Fruit fly (Drosophila melanogaster) whole organism, embryonic: ENCODE measurements around the gene Cyp12a4.
A peak's percentile ranks its signal among the peaks of the same experiment; 100 is the strongest.

ENCODE experiments used
- Abd-B ChIP-seq: fragments of 200-800 bp; sonication (Bioruptor generic); optimal IDR thresholded peaks from 2 replicates; lab custom pipeline; 2018; ENCODE audit warnings: missing biosample characterization, mild to moderate bottlenecking, missing genetic modification characterization, moderate library complexity
- CG11456 ChIP-seq: fragments of 200-800 bp; sonication (Bioruptor generic); IDR thresholded peaks from 3 replicates; pipeline ENCODE4 v1.3.6; 2022; ENCODE audit warnings: missing biosample characterization, missing genetic modification characterization
- CG11560 ChIP-seq: fragments of 200-800 bp; sonication (Bioruptor generic); IDR thresholded peaks from 3 replicates; pipeline ENCODE4 v1.3.6; 2022; ENCODE audit warnings: missing biosample characterization, missing genetic modification characterization
- CG12155 ChIP-seq: fragments of 200-800 bp; sonication (Bioruptor generic); optimal IDR thresholded peaks from 3 replicates; lab custom pipeline; 2016; ENCODE audit warnings: missing biosample characterization, missing genetic modification characterization
- CG12744 ChIP-seq: fragments of 200-800 bp; sonication (Bioruptor generic); optimal IDR thresholded peaks from 2 replicates; lab custom pipeline; 2016; ENCODE audit warnings: missing biosample characterization, missing genetic modification characterization
- CG14667 ChIP-seq: fragments of 200-800 bp; sonication (Bioruptor generic); IDR thresholded peaks from 2 replicates; pipeline ENCODE4 v1.3.6; 2022; ENCODE audit warnings: missing biosample characterization, missing genetic modification characterization
- CG1529 ChIP-seq: fragments of 200-800 bp; sonication (Bioruptor generic); optimal IDR thresholded peaks from 3 replicates; lab custom pipeline; 2018; ENCODE audit warnings: missing biosample characterization, missing genetic modification characterization
- CG17385 ChIP-seq: fragments of 200-800 bp; sonication (Bioruptor generic); optimal IDR thresholded peaks from 3 replicates; lab custom pipeline; 2018; ENCODE audit warnings: missing biosample characterization, mild to moderate bottlenecking, missing genetic modification characterization
- CG17568 ChIP-seq: fragments of 200-800 bp; sonication (Bioruptor generic); optimal IDR thresholded peaks from 2 replicates; lab custom pipeline; 2018; ENCODE audit warnings: missing biosample characterization, mild to moderate bottlenecking, missing genetic modification characterization, moderate library complexity
- CG17829 ChIP-seq: fragments of 200-800 bp; optimal IDR thresholded peaks from 2 replicates; lab custom pipeline; 2019; ENCODE audit warnings: missing biosample characterization, mild to moderate bottlenecking, missing genetic modification characterization, moderate library complexity
- CG1792 ChIP-seq: fragments of 200-800 bp; sonication (Bioruptor generic); optimal IDR thresholded peaks from 2 replicates; lab custom pipeline; 2016; ENCODE audit warnings: missing biosample characterization, missing genetic modification characterization
- CG33213 ChIP-seq: fragments of 200-800 bp; sonication (Bioruptor generic); optimal IDR thresholded peaks from 3 replicates; lab custom pipeline; 2016; ENCODE audit warnings: missing biosample characterization, missing genetic modification characterization
- CG4617 ChIP-seq: fragments of 200-800 bp; sonication (Bioruptor generic); optimal IDR thresholded peaks from 3 replicates; lab custom pipeline; 2016; ENCODE audit warnings: missing biosample characterization, missing genetic modification characterization, borderline replicate concordance
- CG6683 ChIP-seq: fragments of 200-800 bp; sonication (Bioruptor generic); optimal IDR thresholded peaks from 2 replicates; lab custom pipeline; 2017; ENCODE audit warnings: missing biosample characterization, mild to moderate bottlenecking, missing genetic modification characterization, missing genetic modification reagents
- CG7987 ChIP-seq: fragments of 200-800 bp; sonication (Bioruptor generic); optimal IDR thresholded peaks from 2 replicates; lab custom pipeline; 2018; ENCODE audit warnings: missing biosample characterization, mild to moderate bottlenecking, missing genetic modification characterization, moderate library complexity
- CG9215 ChIP-seq: fragments of 200-800 bp; sonication (Bioruptor generic); IDR thresholded peaks from 2 replicates; pipeline ENCODE4 v1.3.6; 2022; ENCODE audit warnings: missing biosample characterization, missing genetic modification characterization
- CG9797 ChIP-seq: fragments of 200-800 bp; sonication (Bioruptor generic); optimal IDR thresholded peaks from 3 replicates; lab custom pipeline; 2018; ENCODE audit warnings: missing biosample characterization, mild to moderate bottlenecking, missing genetic modification characterization
- CHES-1-like ChIP-seq: fragments of 200-800 bp; sonication (Bioruptor generic); optimal IDR thresholded peaks from 2 replicates; lab custom pipeline; 2016; ENCODE audit warnings: missing biosample characterization, missing genetic modification characterization
- Dfd ChIP-seq, 2 experiments: fragments of >200 bp; optimal IDR thresholded peaks; 2 replicates each; lab custom pipeline; 2017; ENCODE audit warnings: missing biosample characterization in 2 of 2, missing genetic modification characterization in 2 of 2
- Ets97D ChIP-seq: fragments of 200-800 bp; sonication (Bioruptor generic); optimal IDR thresholded peaks from 3 replicates; lab custom pipeline; 2016; ENCODE audit warnings: missing biosample characterization, missing genetic modification characterization
- Fer2 ChIP-seq: fragments of 200-800 bp; sonication (Bioruptor generic); optimal IDR thresholded peaks from 2 replicates; lab custom pipeline; 2018; ENCODE audit warnings: missing biosample characterization, mild to moderate bottlenecking, missing genetic modification characterization, moderate library complexity
- HLH3B ChIP-seq: fragments of 200-800 bp; sonication (Bioruptor generic); IDR thresholded peaks from 2 replicates; pipeline ENCODE4 v1.3.6; 2022; ENCODE audit warnings: missing biosample characterization, missing genetic modification characterization
- HLH54F ChIP-seq: fragments of 200-800 bp; sonication (Bioruptor generic); optimal IDR thresholded peaks from 3 replicates; lab custom pipeline; 2016; ENCODE audit warnings: missing biosample characterization, missing genetic modification characterization
- HmgD ChIP-seq: fragments of 200-800 bp; sonication (Bioruptor generic); optimal IDR thresholded peaks from 3 replicates; lab custom pipeline; 2016; ENCODE audit warnings: missing biosample characterization, missing genetic modification characterization
- MBD-R2 ChIP-seq: fragments of 200-800 bp; sonication (Bioruptor generic); IDR thresholded peaks from 2 replicates; pipeline ENCODE4 v1.3.6; 2022; ENCODE audit warnings: missing biosample characterization, missing genetic modification characterization
- Meics ChIP-seq: fragments of 200-800 bp; sonication (Bioruptor generic); optimal IDR thresholded peaks from 2 replicates; lab custom pipeline; 2017; ENCODE audit warnings: missing biosample characterization, mild to moderate bottlenecking, missing genetic modification characterization
- Oaz ChIP-seq: fragments of 200-800 bp; sonication (Bioruptor generic); IDR thresholded peaks from 2 replicates; pipeline ENCODE4 v1.3.6; 2022; ENCODE audit warnings: missing biosample characterization, missing genetic modification characterization
- Pdp1 ChIP-seq, 2 experiments: fragments of 200-800 bp; sonication (Bioruptor generic); optimal IDR thresholded peaks; 3 replicates each; lab custom pipeline; 2016; ENCODE audit warnings: missing biosample characterization in 2 of 2, missing genetic modification characterization in 2 of 2, mild to moderate bottlenecking in 1 of 2, moderate library complexity in 1 of 2
- Rx ChIP-seq: fragments of 200-800 bp; sonication (Bioruptor generic); IDR thresholded peaks from 2 replicates; pipeline ENCODE4 v1.3.6; 2022; ENCODE audit warnings: missing biosample characterization, missing genetic modification characterization
- Sin3A ChIP-seq: fragments of >200 bp; optimal IDR thresholded peaks from 2 replicates; lab custom pipeline; 2018
- Spps ChIP-seq: fragments of 200-800 bp; sonication (Bioruptor generic); optimal IDR thresholded peaks from 2 replicates; lab custom pipeline; 2018; ENCODE audit warnings: missing biosample characterization, mild to moderate bottlenecking, missing genetic modification characterization
- Sry-β ChIP-seq: fragments of 200-800 bp; sonication (Bioruptor generic); optimal IDR thresholded peaks from 2 replicates; lab custom pipeline; 2018; ENCODE audit warnings: missing biosample characterization, mild to moderate bottlenecking, missing genetic modification characterization, moderate library complexity
- Trl ChIP-seq, 3 experiments: fragments of >200 bp in 2 of 3; fragments of 200-800 bp in 1 of 3; sonication (Bioruptor generic) in 1 of 3; optimal IDR thresholded peaks; 2 replicates in 1 of 3; 3 replicates in 2 of 3; lab custom pipeline; 2016 to 2017; ENCODE audit warnings: missing biosample characterization in 1 of 3, missing genetic modification characterization in 1 of 3
- YL-1 ChIP-seq: fragments of 200-800 bp; sonication (Bioruptor generic); optimal IDR thresholded peaks from 3 replicates; lab custom pipeline; 2017; ENCODE audit warnings: missing biosample characterization, mild to moderate bottlenecking, missing genetic modification characterization
- cg ChIP-seq: fragments of 200-800 bp; sonication (Bioruptor generic); optimal IDR thresholded peaks from 3 replicates; lab custom pipeline; 2019; ENCODE audit warnings: missing biosample characterization, mild to moderate bottlenecking, missing genetic modification characterization, moderate library complexity
- chm ChIP-seq: fragments of 200-800 bp; sonication (Bioruptor generic); IDR thresholded peaks from 2 replicates; pipeline ENCODE4 v1.3.6; 2022; ENCODE audit warnings: missing biosample characterization, missing genetic modification characterization
- cwo ChIP-seq: fragments of 200-800 bp; sonication (Bioruptor generic); optimal IDR thresholded peaks from 3 replicates; lab custom pipeline; 2017; ENCODE audit warnings: missing biosample characterization, missing genetic modification characterization, mild to moderate bottlenecking, moderate library complexity, missing genetic modification reagents
- dm ChIP-seq: fragments of 200-800 bp; sonication (Bioruptor generic); optimal IDR thresholded peaks from 3 replicates; lab custom pipeline; 2016; ENCODE audit warnings: missing biosample characterization, missing genetic modification characterization
- dpn ChIP-seq, 2 experiments: fragments of 200-800 bp; sonication (Bioruptor generic); optimal IDR thresholded peaks; 3 replicates each; lab custom pipeline; 2016; ENCODE audit warnings: missing biosample characterization in 2 of 2, missing genetic modification characterization in 2 of 2
- gsb ChIP-seq: fragments of 200-800 bp; sonication (Bioruptor generic); IDR thresholded peaks from 2 replicates; pipeline ENCODE4 v1.3.6; 2022; ENCODE audit warnings: missing biosample characterization, missing genetic modification characterization
- inv ChIP-seq: fragments of 200-800 bp; sonication (Bioruptor generic); IDR thresholded peaks from 2 replicates; pipeline ENCODE4 v1.3.6; 2022; ENCODE audit warnings: missing biosample characterization, missing genetic modification characterization; ENCODE audit not compliant: partially characterized antibody
- kah ChIP-seq: fragments of 200-800 bp; sonication (Bioruptor generic); optimal IDR thresholded peaks from 2 replicates; lab custom pipeline; 2018; ENCODE audit warnings: missing biosample characterization, mild to moderate bottlenecking, missing genetic modification characterization
- luna ChIP-seq: fragments of 200-800 bp; sonication (Bioruptor generic); optimal IDR thresholded peaks from 2 replicates; lab custom pipeline; 2016; ENCODE audit warnings: missing biosample characterization, missing genetic modification characterization
- nau ChIP-seq: fragments of 200-800 bp; sonication (Bioruptor generic); optimal IDR thresholded peaks from 3 replicates; lab custom pipeline; 2017; ENCODE audit warnings: missing biosample characterization, mild to moderate bottlenecking, missing genetic modification characterization, missing genetic modification reagents
- nom ChIP-seq: fragments of 200-800 bp; sonication (Bioruptor generic); optimal IDR thresholded peaks from 2 replicates; lab custom pipeline; 2017; ENCODE audit warnings: missing biosample characterization, missing genetic modification characterization, mild to moderate bottlenecking, moderate library complexity, missing genetic modification reagents
- prd ChIP-seq, 3 experiments: fragments of >200 bp in 2 of 3; fragments of 200-800 bp in 1 of 3; sonication (Bioruptor generic) in 1 of 3; optimal IDR thresholded peaks in 2 of 3; IDR thresholded peaks in 1 of 3; 2 replicates in 2 of 3; 3 replicates in 1 of 3; pipeline versions ENCODE4 v1.3.6 to Lab custom; 2017 to 2022; ENCODE audit warnings: missing biosample characterization in 1 of 3, missing genetic modification characterization in 1 of 3
- seq ChIP-seq: fragments of 200-800 bp; sonication (Bioruptor generic); IDR thresholded peaks from 2 replicates; pipeline ENCODE4 v1.3.6; 2022; ENCODE audit warnings: missing biosample characterization, missing genetic modification characterization
- tll ChIP-seq, 2 experiments: fragments of 200-800 bp in 1 of 2; fragments of >200 bp in 1 of 2; sonication (Bioruptor generic) in 1 of 2; optimal IDR thresholded peaks; 2 replicates each; lab custom pipeline; 2017 to 2019; ENCODE audit warnings: missing biosample characterization in 2 of 2, missing genetic modification characterization in 2 of 2, mild to moderate bottlenecking in 1 of 2, moderate library complexity in 1 of 2
- vfl ChIP-seq: fragments of 200-800 bp; sonication (Bioruptor generic); optimal IDR thresholded peaks from 2 replicates; lab custom pipeline; 2016; ENCODE audit warnings: missing biosample characterization, missing genetic modification characterization
- zen ChIP-seq: fragments of 200-800 bp; sonication (Bioruptor generic); optimal IDR thresholded peaks from 3 replicates; lab custom pipeline; 2018; ENCODE audit warnings: missing biosample characterization, mild to moderate bottlenecking, missing genetic modification characterization, moderate library complexity

The Cyp12a4 gene

dm6 chr3R:19094039-19094438 is 40.9 kb upstream of the Cyp12a4 start, which contains the start of gene cdi (continued):
- TF ChIP-seq Spps (tag; lab: Kevin White, UChicago) (no peak), cwo (peak; percentile 34), nom (GFP tag; lab: Kevin White, UChicago) (peak; percentile 24), HmgD (GFP tag; lab: Kevin White, UChicago) (no peak), CG11560 (tag; lab: Robert Waterston, UW) (no peak), vfl (GFP tag; lab: Kevin White, UChicago) (peak; percentile 8), HLH3B (no peak), Rx (GFP tag; lab: Robert Waterston, UW) (no peak), CG1792 (GFP tag; lab: Kevin White, UChicago) (no peak), CG12744 (GFP tag; lab: Kevin White, UChicago) (no peak), CG1529 (GFP tag; lab: Kevin White, UChicago) (no peak), CG9797 (GFP tag; lab: Kevin White, UChicago) (peak; percentile 68), nau (GFP tag; lab: Kevin White, UChicago) (no peak), Pdp1 (GFP tag; optimal IDR thresholded peaks at IDR 0.05; lab: Kevin White, UChicago) (peak in 1 of 2 experiments; percentile 99), zen (tag; lab: Kevin White, UChicago) (no peak), Meics (GFP tag; lab: Kevin White, UChicago) (no peak), Sin3A (lab: Kevin White, UChicago) (peak; percentile 7), Abd-B (GFP tag; lab: Kevin White, UChicago) (no peak), prd (optimal IDR thresholded peaks at IDR 0.05; lab: Kevin White, UChicago) (no peak), prd (GFP tag; IDR thresholded peaks at IDR 0.05; lab: Robert Waterston, UW) (no peak), CG9215 (GFP tag; lab: Robert Waterston, UW) (no peak), CG6683 (GFP tag; lab: Kevin White, UChicago) (no peak), seq (GFP tag; lab: Robert Waterston, UW) (no peak), chm (peak; percentile 89), CG17385 (GFP tag; lab: Kevin White, UChicago) (peak; percentile 30), dm (no peak), MBD-R2 (GFP tag; lab: Robert Waterston, UW) (peak; percentile 21), Sry-β (GFP tag; lab: Kevin White, UChicago) (no peak), gsb (GFP tag; lab: Robert Waterston, UW) (no peak), Trl (optimal IDR thresholded peaks at IDR 0.05; lab: Kevin White, UChicago) (no peak), Trl (GFP tag; optimal IDR thresholded peaks at IDR 0.05; lab: Kevin White, UChicago) (no peak), CG14667 (GFP tag; lab: Robert Waterston, UW) (no peak), HLH54F (GFP tag; lab: Kevin White, UChicago) (no peak), luna (GFP tag; lab: Kevin White, UChicago) (no peak), cg (no peak), CHES-1-like (GFP tag; lab: Kevin White, UChicago) (peak; percentile 56), YL-1 (GFP tag; lab: Kevin White, UChicago) (no peak), Oaz (GFP tag; lab: Robert Waterston, UW) (no peak), inv (GFP tag; lab: Robert Waterston, UW) (peak; percentile 60), CG7987 (GFP tag; lab: Kevin White, UChicago) (peak; percentile 45), CG11456 (no peak), dpn (GFP tag; optimal IDR thresholded peaks at IDR 0.05; lab: Kevin White, UChicago) (peak in 1 of 2 experiments; percentile 4), CG4617 (GFP tag; lab: Kevin White, UChicago) (peak; percentile 11), CG17568 (GFP tag; lab: Kevin White, UChicago) (peak; percentile 18), CG12155 (GFP tag; lab: Kevin White, UChicago) (no peak), Fer2 (no peak), kah (GFP tag; lab: Kevin White, UChicago) (no peak), CG33213 (GFP tag; lab: Kevin White, UChicago) (peak; percentile 2), Dfd (GFP tag; optimal IDR thresholded peaks at IDR 0.05; lab: Kevin White, UChicago) (no peak), CG17829 (tag; lab: Kevin White, UChicago) (peak; percentile 28), Ets97D (no peak), tll (GFP tag; optimal IDR thresholded peaks at IDR 0.05; lab: Kevin White, UChicago) (no peak)
